Fruit fly (Drosophila melanogaster) whole organism, embryonic: ENCODE measurements around the gene scpr-C.

Source experiments
- Asciz ChIP-seq: fragments of 200-800 bp; sonication (Bioruptor generic); optimal IDR thresholded peaks from 2 replicates; lab custom pipeline; 2017; ENCODE audit warnings: missing biosample characterization, mild to moderate bottlenecking, missing genetic modification characterization, missing genetic modification reagents
- Blimp-1 ChIP-seq: fragments of 200-800 bp; sonication (Bioruptor generic); optimal IDR thresholded peaks from 3 replicates; lab custom pipeline; 2018; ENCODE audit warnings: missing biosample characterization, missing genetic modification characterization, mild to moderate bottlenecking, moderate library complexity, missing genetic modification reagents
- CG10209 ChIP-seq: fragments of 200-800 bp; sonication (Bioruptor generic); optimal IDR thresholded peaks from 3 replicates; lab custom pipeline; 2017; ENCODE audit warnings: missing biosample characterization, mild to moderate bottlenecking, missing genetic modification characterization, missing genetic modification reagents
- CG13424 ChIP-seq: fragments of 200-800 bp; sonication (Bioruptor generic); optimal IDR thresholded peaks from 2 replicates; lab custom pipeline; 2019; ENCODE audit warnings: missing biosample characterization, mild to moderate bottlenecking, missing genetic modification characterization, moderate library complexity
- CG13894 ChIP-seq: fragments of 200-800 bp; sonication (Bioruptor generic); optimal IDR thresholded peaks from 3 replicates; lab custom pipeline; 2018; ENCODE audit warnings: missing biosample characterization, mild to moderate bottlenecking, missing genetic modification characterization, moderate library complexity
- CG15601 ChIP-seq: fragments of 200-800 bp; sonication (Bioruptor generic); optimal IDR thresholded peaks from 3 replicates; lab custom pipeline; 2019; ENCODE audit warnings: missing biosample characterization, mild to moderate bottlenecking, missing genetic modification characterization, moderate library complexity
- CG17186 ChIP-seq: fragments of 200-800 bp; sonication (Bioruptor generic); optimal IDR thresholded peaks from 3 replicates; lab custom pipeline; 2017; ENCODE audit warnings: missing biosample characterization, missing genetic modification reagents, missing genetic modification characterization
- CG17568 ChIP-seq: fragments of 200-800 bp; sonication (Bioruptor generic); optimal IDR thresholded peaks from 2 replicates; lab custom pipeline; 2018; ENCODE audit warnings: missing biosample characterization, mild to moderate bottlenecking, missing genetic modification characterization, moderate library complexity
- CG17912 ChIP-seq: fragments of 200-800 bp; sonication (Bioruptor generic); optimal IDR thresholded peaks from 2 replicates; lab custom pipeline; 2018; ENCODE audit warnings: missing biosample characterization, mild to moderate bottlenecking, missing genetic modification characterization
- CG18599 ChIP-seq: fragments of 200-800 bp; sonication (Bioruptor generic); optimal IDR thresholded peaks from 3 replicates; lab custom pipeline; 2017; ENCODE audit warnings: missing biosample characterization, missing genetic modification characterization, mild to moderate bottlenecking, moderate library complexity, missing genetic modification reagents
- CG3838 ChIP-seq: fragments of 200-800 bp; sonication (Bioruptor generic); optimal IDR thresholded peaks from 3 replicates; lab custom pipeline; 2016; ENCODE audit warnings: missing biosample characterization, missing genetic modification characterization
- CG4328 ChIP-seq: fragments of 200-800 bp; sonication (Bioruptor generic); optimal IDR thresholded peaks from 3 replicates; lab custom pipeline; 2017; ENCODE audit warnings: missing biosample characterization, missing genetic modification reagents, missing genetic modification characterization
- CG4424 ChIP-seq: fragments of 200-800 bp; sonication (Bioruptor generic); optimal IDR thresholded peaks from 3 replicates; lab custom pipeline; 2016; ENCODE audit warnings: missing biosample characterization, missing genetic modification characterization
- CG6813 ChIP-seq: fragments of 200-800 bp; sonication (Bioruptor generic); optimal IDR thresholded peaks from 2 replicates; lab custom pipeline; 2017; ENCODE audit warnings: missing biosample characterization, missing genetic modification characterization, mild to moderate bottlenecking, moderate library complexity, missing genetic modification reagents
- CG8281 ChIP-seq: fragments of 200-800 bp; sonication (Bioruptor generic); optimal IDR thresholded peaks from 2 replicates; lab custom pipeline; 2018; ENCODE audit warnings: missing biosample characterization, mild to moderate bottlenecking, missing genetic modification characterization, moderate library complexity
- CG9932 ChIP-seq: fragments of 200-800 bp; sonication (Bioruptor generic); IDR thresholded peaks from 2 replicates; pipeline ENCODE4 v1.3.6; 2022; ENCODE audit warnings: missing biosample characterization, missing genetic modification characterization
- CoRest ChIP-seq: fragments of 200-800 bp; sonication (Bioruptor generic); optimal IDR thresholded peaks from 3 replicates; lab custom pipeline; 2018; ENCODE audit warnings: missing biosample characterization, mild to moderate bottlenecking, missing genetic modification characterization, moderate library complexity
- Deaf1 ChIP-seq: fragments of 200-800 bp; optimal IDR thresholded peaks from 3 replicates; lab custom pipeline; 2019; ENCODE audit warnings: missing biosample characterization, mild to moderate bottlenecking, missing genetic modification characterization, moderate library complexity
- Doc2 ChIP-seq: fragments of 200-800 bp; sonication (Bioruptor generic); IDR thresholded peaks from 2 replicates; pipeline ENCODE4 v1.3.6; 2022; ENCODE audit warnings: missing biosample characterization, missing genetic modification characterization
- Ets65A ChIP-seq: fragments of 200-800 bp; sonication (Bioruptor generic); peaks from one replicate; lab custom pipeline; 2016; ENCODE audit warnings: missing biosample characterization, missing genetic modification characterization
- HLHmδ ChIP-seq: fragments of 200-800 bp; sonication (Bioruptor generic); optimal IDR thresholded peaks from 2 replicates; lab custom pipeline; 2018; ENCODE audit warnings: missing biosample characterization, mild to moderate bottlenecking, missing genetic modification characterization, moderate library complexity
- HmgD ChIP-seq: fragments of 200-800 bp; sonication (Bioruptor generic); optimal IDR thresholded peaks from 3 replicates; lab custom pipeline; 2016; ENCODE audit warnings: missing biosample characterization, missing genetic modification characterization
- MBD-R2 ChIP-seq: fragments of 200-800 bp; sonication (Bioruptor generic); IDR thresholded peaks from 2 replicates; pipeline ENCODE4 v1.3.6; 2022; ENCODE audit warnings: missing biosample characterization, missing genetic modification characterization
- Meics ChIP-seq: fragments of 200-800 bp; sonication (Bioruptor generic); optimal IDR thresholded peaks from 2 replicates; lab custom pipeline; 2017; ENCODE audit warnings: missing biosample characterization, mild to moderate bottlenecking, missing genetic modification characterization
- Nf-YB ChIP-seq: fragments of 200-800 bp; sonication (Bioruptor generic); optimal IDR thresholded peaks from 3 replicates; lab custom pipeline; 2019; ENCODE audit warnings: missing biosample characterization, mild to moderate bottlenecking, missing genetic modification characterization, moderate library complexity
- Nf-YC ChIP-seq: fragments of 200-800 bp; optimal IDR thresholded peaks from 3 replicates; lab custom pipeline; 2019; ENCODE audit warnings: missing biosample characterization, mild to moderate bottlenecking, missing genetic modification characterization, moderate library complexity
- Poxn ChIP-seq: fragments of 200-800 bp; sonication (Bioruptor generic); IDR thresholded peaks from 2 replicates; pipeline ENCODE4 v1.3.6; 2022; ENCODE audit warnings: missing biosample characterization, missing genetic modification characterization
- Side ChIP-seq: fragments of 200-800 bp; sonication (Bioruptor generic); optimal IDR thresholded peaks from 2 replicates; lab custom pipeline; 2016; ENCODE audit warnings: missing biosample characterization, missing genetic modification characterization
- btn ChIP-seq: fragments of 200-800 bp; sonication (Bioruptor generic); optimal IDR thresholded peaks from 2 replicates; lab custom pipeline; 2016; ENCODE audit warnings: missing biosample characterization, missing genetic modification characterization
- cg ChIP-seq: fragments of 200-800 bp; sonication (Bioruptor generic); optimal IDR thresholded peaks from 3 replicates; lab custom pipeline; 2019; ENCODE audit warnings: missing biosample characterization, mild to moderate bottlenecking, missing genetic modification characterization, moderate library complexity
- dan ChIP-seq: fragments of 200-800 bp; sonication (Bioruptor generic); IDR thresholded peaks from 2 replicates; pipeline ENCODE4 v1.3.6; 2022; ENCODE audit warnings: missing biosample characterization, missing genetic modification characterization
- esg ChIP-seq: fragments of 200-800 bp; sonication (Bioruptor generic); conservative IDR thresholded peaks from 2 replicates; pipeline ENCODE4 v1.3.6; 2022; ENCODE audit warnings: missing biosample characterization, missing genetic modification characterization
- exex ChIP-seq: fragments of 200-800 bp; sonication (Bioruptor generic); optimal IDR thresholded peaks from 4 replicates; lab custom pipeline; 2018; ENCODE audit warnings: missing biosample characterization, mild to moderate bottlenecking, missing genetic modification characterization, moderate library complexity
- gt ChIP-seq: fragments of 200-800 bp; sonication (Bioruptor generic); IDR thresholded peaks from 2 replicates; pipeline ENCODE4 v1.3.6; 2022; ENCODE audit warnings: missing biosample characterization, missing genetic modification characterization
- jumu ChIP-seq: fragments of 200-800 bp; sonication (Bioruptor generic); optimal IDR thresholded peaks from 3 replicates; lab custom pipeline; 2016; ENCODE audit warnings: missing biosample characterization, missing genetic modification characterization
- kah ChIP-seq: fragments of 200-800 bp; sonication (Bioruptor generic); optimal IDR thresholded peaks from 2 replicates; lab custom pipeline; 2018; ENCODE audit warnings: missing biosample characterization, mild to moderate bottlenecking, missing genetic modification characterization
- mirr ChIP-seq: fragments of 200-800 bp; sonication (Bioruptor generic); optimal IDR thresholded peaks from 3 replicates; lab custom pipeline; 2018; ENCODE audit warnings: missing biosample characterization, mild to moderate bottlenecking, missing genetic modification characterization
- p53 ChIP-seq: fragments of 200-800 bp; sonication (Bioruptor generic); optimal IDR thresholded peaks from 2 replicates; lab custom pipeline; 2016; ENCODE audit warnings: missing biosample characterization, missing genetic modification characterization
- slou ChIP-seq: fragments of 200-800 bp; sonication (Bioruptor generic); optimal IDR thresholded peaks from 3 replicates; lab custom pipeline; 2016; ENCODE audit warnings: missing biosample characterization, missing genetic modification characterization
- ssp ChIP-seq: fragments of 200-800 bp; sonication (Bioruptor generic); IDR thresholded peaks from 2 replicates; pipeline ENCODE4 v1.3.6; 2022; ENCODE audit warnings: missing biosample characterization, missing genetic modification characterization
- tup ChIP-seq: fragments of 200-800 bp; sonication (Bioruptor generic); optimal IDR thresholded peaks from 2 replicates; lab custom pipeline; 2016; ENCODE audit warnings: missing biosample characterization, mild to moderate bottlenecking, missing genetic modification characterization, moderate library complexity

The scpr-C gene

DNA sequence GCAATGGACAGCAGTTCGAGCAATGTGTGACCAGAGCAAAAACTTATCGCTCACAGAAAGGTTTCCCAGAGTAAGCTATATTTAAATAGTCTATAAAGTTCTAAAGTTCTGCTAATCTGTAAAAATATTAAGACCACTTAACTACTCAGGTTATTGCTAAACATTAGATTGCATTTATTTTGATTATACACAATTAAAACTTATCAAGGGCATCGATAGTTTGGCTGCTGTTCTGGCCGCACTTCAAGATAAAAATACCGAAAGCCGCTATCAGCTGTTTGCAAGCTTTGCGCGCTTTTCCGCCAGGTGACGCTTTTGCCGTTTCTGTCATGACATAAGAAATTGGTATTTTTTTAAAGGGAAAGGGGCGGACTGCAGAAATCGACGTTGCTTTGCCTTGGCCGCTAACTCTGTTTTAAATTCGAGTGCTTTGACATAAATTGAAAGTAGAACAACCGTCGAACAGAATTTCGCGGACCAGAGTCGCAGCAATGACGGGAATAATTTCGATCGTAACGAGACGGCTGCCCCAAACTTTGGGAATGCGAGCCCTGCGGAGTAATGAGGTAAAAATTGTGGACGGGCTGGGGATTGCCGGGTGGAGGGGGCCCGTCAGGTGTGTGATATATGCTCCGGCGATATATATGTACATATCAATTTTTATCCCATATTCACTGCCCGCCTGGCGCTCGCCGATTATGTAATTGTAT lies 18.8 kb downstream of the scpr-C start, which contains the start of the genes CG17734 and CG5214 (continued):
- TF ChIP-seq HmgD (GFP tag; lab: Kevin White, UChicago): peak; percentile 53
- TF ChIP-seq CG17912 (GFP tag; lab: Kevin White, UChicago): no peak
- peak; percentile 36 for TF ChIP-seq Deaf1 (tag; lab: Kevin White, UChicago)
- no peak for TF ChIP-seq tup (GFP tag; lab: Kevin White, UChicago)
- no peak for TF ChIP-seq Meics (GFP tag; lab: Kevin White, UChicago)
- TF ChIP-seq btn (GFP tag; lab: Kevin White, UChicago): no peak
- TF ChIP-seq dan (GFP tag; lab: Robert Waterston, UW): no peak
- no peak for TF ChIP-seq CG9932 (GFP tag; lab: Robert Waterston, UW)
- no peak for TF ChIP-seq Doc2 (GFP tag; lab: Robert Waterston, UW)
- TF ChIP-seq, all 482 proteins: peak for 95

dm6 chr3R:11245803-11246202 lies 20.5 kb downstream of the scpr-C start:
- TF ChIP-seq exex (tag; lab: Kevin White, UChicago) (peak; percentile 63), jumu (GFP tag; lab: Kevin White, UChicago) (no peak)
- TF ChIP-seq, all 482 proteins: peak for 1

DNA sequence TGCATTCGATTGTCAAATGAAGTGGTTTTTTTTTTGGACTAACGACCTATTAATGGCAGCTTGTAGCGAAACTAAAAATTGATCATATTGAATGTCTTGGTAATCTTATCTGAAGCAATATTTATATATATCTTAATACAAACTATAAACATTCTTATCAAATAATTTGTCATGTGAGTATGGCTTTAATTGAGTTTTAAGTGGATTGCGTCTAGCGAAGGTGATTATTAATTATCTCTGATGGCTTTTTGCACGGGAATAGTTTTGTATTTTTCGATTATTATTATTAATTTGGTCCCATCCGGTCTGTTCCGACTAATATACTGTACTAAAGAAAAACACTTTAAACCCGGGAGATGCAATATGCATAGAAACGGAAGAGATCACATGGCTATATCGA lies 21.5 kb downstream of the scpr-C start:
- TF ChIP-seq CG18599 (GFP tag; lab: Kevin White, UChicago) (no peak), CG4424 (no peak), CG15601 (tag; lab: Kevin White, UChicago) (no peak), gt (no peak), exex (tag; lab: Kevin White, UChicago) (peak; percentile 95), CG17186 (no peak)

dm6 chr3R:11253768-11254167 lies 28.4 kb downstream of the scpr-C start:
- TF ChIP-seq CG13424 (tag; lab: Kevin White, UChicago): no peak
- peak; percentile 10 for TF ChIP-seq Ets65A (GFP tag; lab: Kevin White, UChicago)
- peak; percentile 66 for TF ChIP-seq Nf-YC (tag; lab: Kevin White, UChicago)
- peak; percentile 33 for TF ChIP-seq Nf-YB (GFP tag; lab: Kevin White, UChicago)
- peak; percentile 68 for TF ChIP-seq cg
- TF ChIP-seq, all 482 proteins: peak for 4

DNA sequence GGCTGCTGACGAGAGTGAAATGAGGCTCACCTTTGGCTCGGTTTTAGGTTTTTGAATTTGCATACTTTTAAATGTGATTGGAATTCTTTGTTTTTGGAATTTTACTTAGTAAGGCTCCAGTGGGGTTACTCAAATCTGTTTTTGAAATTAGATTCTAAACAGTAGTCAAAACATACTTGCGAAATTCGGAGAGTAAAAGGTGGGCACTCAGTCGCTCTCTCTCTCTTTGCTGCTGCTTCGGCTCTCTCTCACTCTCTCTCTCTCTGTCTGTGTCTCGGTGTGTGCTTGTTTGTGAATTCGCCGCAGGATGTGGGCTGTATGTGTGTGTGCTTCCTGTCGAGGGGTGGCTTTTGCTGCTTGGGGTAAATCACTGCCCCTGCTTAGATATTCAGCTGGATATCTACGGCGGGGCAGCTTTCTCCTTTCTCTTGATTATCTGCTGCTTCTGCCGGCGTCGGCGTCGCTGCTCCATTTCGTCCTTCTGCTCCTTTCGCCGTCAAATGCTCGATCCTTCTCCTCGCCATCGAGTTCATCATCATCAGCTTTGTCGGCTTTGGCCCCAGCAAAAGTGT lies 29.1 kb downstream of the scpr-C start:
- TF ChIP-seq MBD-R2 (no peak), mirr (GFP tag; lab: Kevin White, UChicago) (no peak), CG6813 (GFP tag; lab: Kevin White, UChicago) (no peak), CG10209 (GFP tag; lab: Kevin White, UChicago) (no peak), esg (GFP tag; lab: Robert Waterston, UW) (no peak), Nf-YB (GFP tag; lab: Kevin White, UChicago) (peak; percentile 82), CoRest (tag; lab: Kevin White, UChicago) (no peak), Blimp-1 (GFP tag; lab: Kevin White, UChicago) (no peak), Poxn (no peak), CG13894 (tag; lab: Kevin White, UChicago) (no peak), CG17912 (GFP tag; lab: Kevin White, UChicago) (no peak), HLHmδ (no peak), Side (no peak), slou (GFP tag; lab: Kevin White, UChicago) (no peak), kah (GFP tag; lab: Kevin White, UChicago) (no peak), CG4328 (no peak), Asciz (no peak), gt (no peak), cg (peak; percentile 57), CG3838 (GFP tag; lab: Kevin White, UChicago) (no peak), tup (GFP tag; lab: Kevin White, UChicago) (no peak), CG17568 (GFP tag; lab: Kevin White, UChicago) (no peak), Ets65A (GFP tag; lab: Kevin White, UChicago) (peak; percentile 63), CG8281 (no peak), p53 (GFP tag; lab: Kevin White, UChicago) (no peak), ssp (GFP tag; lab: Robert Waterston, UW) (no peak)
